Fruit fly (Drosophila melanogaster): ENCODE measurements around the gene Oseg2.

Oseg2 gene

DNA sequence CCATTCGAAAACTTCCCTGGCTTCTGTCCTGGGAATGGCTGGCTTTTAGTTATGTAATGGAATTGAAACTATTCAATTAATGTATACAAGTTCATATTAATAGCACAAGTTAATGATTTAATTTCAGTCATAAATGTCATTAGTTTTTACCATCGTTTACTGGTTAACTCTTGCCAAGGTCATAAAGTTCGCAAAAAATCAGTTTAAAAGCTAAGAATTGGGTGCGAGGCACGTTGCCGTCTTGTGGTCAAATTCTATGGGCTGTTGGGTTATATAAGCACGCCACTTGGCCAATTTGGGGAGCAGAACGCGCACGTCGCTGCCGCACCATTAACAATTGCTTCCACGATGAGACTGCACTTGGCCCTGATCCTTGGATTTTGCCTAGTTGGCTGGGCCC is 46.8 kb downstream of the Oseg2 start, which contains the start of gene yellow-g2:
TSS of gene yellow-g2 (plus strand) at position 301 of the 400 bp plus-strand sequence.
- TF ChIP-seq psq (optimal IDR thresholded peaks at IDR 0.05) (no peak), EcR (GFP tag; optimal IDR thresholded peaks at IDR 0.05) (no peak), usp (GFP tag; optimal IDR thresholded peaks at IDR 0.05) (no peak), CG8478 (optimal IDR thresholded peaks at IDR 0.05) (no peak), pan (optimal IDR thresholded peaks at IDR 0.05) (no peak), Dll (optimal IDR thresholded peaks at IDR 0.05) (no peak)

- no peak for TF ChIP-seq Dll (optimal IDR thresholded peaks at IDR 0.05)
- no peak for TF ChIP-seq EcR (GFP tag; optimal IDR thresholded peaks at IDR 0.05)
- TF ChIP-seq CG8478 (optimal IDR thresholded peaks at IDR 0.05), result no peak
- TF ChIP-seq psq (optimal IDR thresholded peaks at IDR 0.05), result no peak
- no peak for TF ChIP-seq pan (optimal IDR thresholded peaks at IDR 0.05)
- TF ChIP-seq usp (GFP tag; optimal IDR thresholded peaks at IDR 0.05), result no peak
Observed at dm6 chr3L:2282506-2282905, 53.1 kb downstream of the Oseg2 start, which contains the start of gene MsR2. Gene MsR2, plus strand, starts transcription at chr3L:2282883.

Measured in whole organism.